Fruit fly (Drosophila melanogaster) whole organism, wandering third instar larva: ENCODE data around the gene NANS.

Source experiments
- Abd-B ChIP-seq: fragments of >200 bp; optimal IDR thresholded peaks from 2 replicates; lab custom pipeline; 2017; ENCODE audit warnings: missing biosample characterization, missing genetic modification characterization
- CG32264 ChIP-seq: fragments of 200-800 bp; sonication (Bioruptor generic); optimal IDR thresholded peaks from 2 replicates; lab custom pipeline; 2016; ENCODE audit warnings: missing biosample characterization, missing genetic modification characterization
- CG9705 ChIP-seq: fragments of 200-800 bp; sonication (Bioruptor generic); optimal IDR thresholded peaks from 2 replicates; lab custom pipeline; 2018; ENCODE audit warnings: missing biosample characterization, mild to moderate bottlenecking, missing genetic modification characterization
- CrebA ChIP-seq: fragments of 200-800 bp; sonication (Bioruptor generic); optimal IDR thresholded peaks from 2 replicates; lab custom pipeline; 2016; ENCODE audit warnings: missing biosample characterization, mild to moderate bottlenecking, missing genetic modification characterization, borderline replicate concordance
- Dfd ChIP-seq: fragments of >200 bp; optimal IDR thresholded peaks from 2 replicates; lab custom pipeline; 2017; ENCODE audit warnings: missing biosample characterization, missing genetic modification characterization
- Dif ChIP-seq: fragments of 200-275, 200-300 bp; sonication (Bioruptor generic); optimal IDR thresholded peaks from 2 replicates; lab custom pipeline; 2018; ENCODE audit warnings: missing biosample characterization, missing genetic modification characterization; ENCODE audit not compliant: partially characterized antibody
- GATAd ChIP-seq: sonication (Bioruptor generic); optimal IDR thresholded peaks from 2 replicates; lab custom pipeline; 2016; ENCODE audit warnings: missing biosample characterization, missing genetic modification characterization
- HLH106 ChIP-seq: fragments of 200-800 bp; optimal IDR thresholded peaks from 3 replicates; lab custom pipeline; 2019; ENCODE audit warnings: missing biosample characterization, mild to moderate bottlenecking, missing genetic modification characterization, moderate library complexity
- Hnf4 ChIP-seq: fragments of 200-800 bp; sonication (Bioruptor generic); optimal IDR thresholded peaks from 2 replicates; lab custom pipeline; 2016; ENCODE audit warnings: missing biosample characterization, mild to moderate bottlenecking, missing genetic modification characterization
- Hr78 ChIP-seq: fragments of >200 bp; optimal IDR thresholded peaks from 2 replicates; lab custom pipeline; 2017; ENCODE audit warnings: missing biosample characterization, missing genetic modification characterization
- Hr83 ChIP-seq: fragments of 200-300 bp; sonication (Bioruptor generic); optimal IDR thresholded peaks from 2 replicates; lab custom pipeline; 2016; ENCODE audit warnings: missing biosample characterization, mild to moderate bottlenecking, missing genetic modification characterization, moderate library complexity; ENCODE audit not compliant: poor library complexity, severe bottlenecking
- Jra ChIP-seq: sonication (Bioruptor generic); optimal IDR thresholded peaks from 2 replicates; lab custom pipeline; 2016; ENCODE audit warnings: missing biosample characterization, missing genetic modification characterization
- Mio ChIP-seq: sonication (Bioruptor generic); optimal IDR thresholded peaks from 2 replicates; lab custom pipeline; 2016; ENCODE audit warnings: missing biosample characterization, missing genetic modification characterization
- Myc ChIP-seq: fragments of >200 bp; optimal IDR thresholded peaks from 2 replicates; lab custom pipeline; 2017
- N ChIP-seq: fragments of >200 bp; optimal IDR thresholded peaks from 2 replicates; lab custom pipeline; 2018; ENCODE audit warnings: missing biosample characterization, missing external identifiers, missing genetic modification characterization
- OdsH ChIP-seq: fragments of 200-800 bp; sonication (Bioruptor generic); optimal IDR thresholded peaks from 2 replicates; lab custom pipeline; 2016; ENCODE audit warnings: missing biosample characterization, mild to moderate bottlenecking, missing genetic modification characterization
- Rel ChIP-seq, 2 experiments: fragments of 200-800 bp; sonication (Bioruptor generic) in 1 of 2; optimal IDR thresholded peaks; 2 replicates in 1 of 2; 3 replicates in 1 of 2; lab custom pipeline; 2016 to 2019; ENCODE audit warnings: mild to moderate bottlenecking in 2 of 2, missing biosample characterization in 2 of 2, missing genetic modification characterization in 2 of 2, moderate library complexity in 1 of 2
- Sp1 ChIP-seq: fragments of 200-800 bp; sonication (Bioruptor generic); optimal IDR thresholded peaks from 3 replicates; lab custom pipeline; 2019; ENCODE audit warnings: missing biosample characterization, mild to moderate bottlenecking, missing genetic modification characterization, moderate library complexity
- Vsx2 ChIP-seq: fragments of 200-300, 225-300 bp; sonication (Bioruptor generic); optimal IDR thresholded peaks from 2 replicates; lab custom pipeline; 2018; ENCODE audit warnings: missing biosample characterization, missing genetic modification characterization; ENCODE audit not compliant: partially characterized antibody
- br ChIP-seq: fragments of 200-800 bp; sonication (Bioruptor generic); optimal IDR thresholded peaks from 2 replicates; lab custom pipeline; 2016; ENCODE audit warnings: missing biosample characterization, missing genetic modification characterization
- brk ChIP-seq: fragments of 200-800 bp; sonication (Bioruptor generic); optimal IDR thresholded peaks from 2 replicates; lab custom pipeline; 2016; ENCODE audit warnings: missing biosample characterization, mild to moderate bottlenecking, missing genetic modification characterization
- dl ChIP-seq, 2 experiments: fragments of 175-275, 200-275 bp in 1 of 2; fragments of 200-275 bp in 1 of 2; sonication (Bioruptor generic); optimal IDR thresholded peaks; lab custom pipeline; 2018; ENCODE audit warnings: mild to moderate bottlenecking in 2 of 2, missing biosample characterization in 2 of 2, missing genetic modification characterization in 2 of 2, moderate library complexity in 2 of 2; ENCODE audit not compliant: partially characterized antibody in 2 of 2, insufficient read depth in 1 of 2
- dmrt93B ChIP-seq: fragments of 200-800 bp; sonication (Bioruptor generic); optimal IDR thresholded peaks from 2 replicates; lab custom pipeline; 2018; ENCODE audit warnings: missing biosample characterization, mild to moderate bottlenecking, missing genetic modification characterization
- dsf ChIP-seq: sonication (Bioruptor generic); optimal IDR thresholded peaks from 2 replicates; lab custom pipeline; 2016; ENCODE audit warnings: missing biosample characterization, missing genetic modification characterization, borderline replicate concordance
- ey ChIP-seq: fragments of 200-800 bp; sonication (Bioruptor generic); optimal IDR thresholded peaks from 2 replicates; lab custom pipeline; 2016; ENCODE audit warnings: missing biosample characterization, missing genetic modification characterization
- foxo ChIP-seq, 2 experiments: fragments of 200-800 bp; sonication (Bioruptor generic); optimal IDR thresholded peaks; 2 replicates in 1 of 2; 3 replicates in 1 of 2; lab custom pipeline; 2016 to 2017; ENCODE audit warnings: missing biosample characterization in 2 of 2, missing genetic modification characterization in 2 of 2
- fru ChIP-seq: fragments of 200-800 bp; sonication (Bioruptor generic); optimal IDR thresholded peaks from 3 replicates; lab custom pipeline; 2016; ENCODE audit warnings: missing biosample characterization, mild to moderate bottlenecking, missing genetic modification characterization
- h ChIP-seq: fragments of 200-800 bp; sonication (Bioruptor generic); optimal IDR thresholded peaks from 3 replicates; lab custom pipeline; 2016; ENCODE audit warnings: missing biosample characterization, mild to moderate bottlenecking, missing genetic modification characterization
- jim ChIP-seq: fragments of 175-275, 200-325 bp; sonication (Bioruptor generic); optimal IDR thresholded peaks from 2 replicates; lab custom pipeline; 2016; ENCODE audit warnings: missing biosample characterization, mild to moderate bottlenecking, missing genetic modification characterization
- lola ChIP-seq: fragments of >200 bp; optimal IDR thresholded peaks from 2 replicates; lab custom pipeline; 2017; ENCODE audit warnings: missing biosample characterization, missing genetic modification characterization
- pan ChIP-seq: fragments of >200 bp; optimal IDR thresholded peaks from 2 replicates; lab custom pipeline; 2017
- psq ChIP-seq: fragments of 200-800 bp; sonication (Bioruptor generic); optimal IDR thresholded peaks from 3 replicates; lab custom pipeline; 2017; ENCODE audit warnings: missing biosample characterization, mild to moderate bottlenecking, missing genetic modification characterization, moderate library complexity
- rgr ChIP-seq: fragments of 200-800 bp; sonication (Bioruptor generic); optimal IDR thresholded peaks from 3 replicates; lab custom pipeline; 2016; ENCODE audit warnings: missing biosample characterization, mild to moderate bottlenecking, missing genetic modification characterization
- sage ChIP-seq: fragments of 200-800 bp; sonication (Bioruptor generic); optimal IDR thresholded peaks from 2 replicates; lab custom pipeline; 2016; ENCODE audit warnings: missing biosample characterization, mild to moderate bottlenecking, missing genetic modification characterization
- sv ChIP-seq: fragments of 200-800 bp; sonication (Bioruptor generic); optimal IDR thresholded peaks from 3 replicates; lab custom pipeline; 2016; ENCODE audit warnings: missing biosample characterization, missing genetic modification characterization
- tai ChIP-seq: sonication (Bioruptor generic); optimal IDR thresholded peaks from 2 replicates; lab custom pipeline; 2016; ENCODE audit warnings: missing biosample characterization, missing genetic modification characterization
- usp ChIP-seq: fragments of >200 bp; optimal IDR thresholded peaks from 2 replicates; lab custom pipeline; 2017; ENCODE audit warnings: missing biosample characterization, missing genetic modification characterization
- woc ChIP-seq: sonication (Bioruptor generic); optimal IDR thresholded peaks from 2 replicates; lab custom pipeline; 2016; ENCODE audit warnings: missing biosample characterization, mild to moderate bottlenecking, missing genetic modification characterization

The NANS gene

DNA sequence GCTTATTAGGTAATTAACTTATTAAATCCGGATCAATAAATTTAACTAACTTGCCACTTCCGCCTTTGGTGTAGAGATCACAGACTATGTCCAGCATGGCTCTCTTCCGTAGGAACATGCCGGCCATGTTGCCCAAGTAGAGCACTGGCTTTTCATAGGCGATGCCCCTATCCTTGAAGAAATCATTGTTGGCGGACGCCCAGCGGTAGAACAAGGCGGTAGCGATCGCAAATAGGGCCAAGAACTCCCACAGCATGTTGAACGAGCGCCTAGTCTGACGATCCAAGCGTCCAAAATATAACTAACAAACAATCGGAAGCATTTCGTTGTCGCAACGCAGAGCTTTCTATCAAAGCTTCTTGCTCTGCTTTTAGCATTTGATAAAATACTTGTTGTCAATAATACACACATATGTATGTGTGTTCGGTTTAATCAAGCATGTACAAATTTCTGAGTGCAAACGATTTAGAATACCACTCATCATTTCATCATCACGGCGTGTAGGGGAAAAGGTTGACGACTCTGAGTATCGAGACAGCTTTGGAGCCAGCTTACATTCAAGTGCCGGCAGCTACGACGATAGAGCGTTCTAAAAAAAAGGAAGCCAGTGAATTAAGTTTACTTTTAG is 27.6 kb upstream of the NANS start, which contains the start of gene Cyp9f3:
Cyp9f3 (minus strand) TSS at position 310 of the 628 bp plus-strand sequence.
- TF ChIP-seq rgr (peak; percentile 9), Vsx2 (GFP tag; lab: Kevin White, UChicago) (peak; percentile 20), CrebA (GFP tag; lab: Kevin White, UChicago) (peak; percentile 32), dmrt93B (no peak)

DNA sequence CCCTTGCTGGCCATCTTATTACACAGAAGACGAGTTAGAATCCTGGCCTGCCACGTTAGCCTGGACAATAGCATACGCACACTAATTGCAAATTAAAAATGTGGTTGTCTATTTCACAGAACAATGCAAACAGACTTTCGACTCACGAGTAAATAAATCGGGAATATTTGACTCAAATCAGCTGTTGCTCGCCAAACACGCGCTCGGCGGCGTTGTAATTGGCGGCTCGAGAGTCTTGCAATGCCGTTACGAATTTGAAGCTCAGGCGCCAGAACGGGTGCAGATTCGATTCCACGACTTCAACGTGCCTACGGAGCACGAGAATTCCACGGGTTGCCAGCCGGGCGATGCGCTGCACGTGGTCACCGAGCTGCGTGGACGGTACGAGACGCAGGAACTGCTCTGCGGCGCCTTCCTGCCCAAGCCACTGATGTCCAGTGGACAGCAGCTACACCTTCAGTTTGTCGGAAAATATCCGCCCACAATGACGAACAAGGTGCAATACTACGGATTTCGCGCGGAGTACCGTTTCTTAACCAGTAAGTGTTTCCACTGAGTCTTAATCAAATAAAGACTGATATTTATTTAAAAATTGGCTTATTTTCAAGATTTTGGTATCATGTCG is 24.6 kb upstream of the NANS start, which contains the start of gene DNAlig3:
DNAlig3 (minus strand) TSS at position 168 of the 625 bp plus-strand sequence.
- TF ChIP-seq lola (GFP tag; lab: Kevin White, UChicago) (no peak), Rel (GFP tag; optimal IDR thresholded peaks at IDR 0.05; lab: Kevin White, UChicago) (no peak), Rel (tag; optimal IDR thresholded peaks at IDR 0.05; lab: Kevin White, UChicago) (peak; percentile 83)

DNA sequence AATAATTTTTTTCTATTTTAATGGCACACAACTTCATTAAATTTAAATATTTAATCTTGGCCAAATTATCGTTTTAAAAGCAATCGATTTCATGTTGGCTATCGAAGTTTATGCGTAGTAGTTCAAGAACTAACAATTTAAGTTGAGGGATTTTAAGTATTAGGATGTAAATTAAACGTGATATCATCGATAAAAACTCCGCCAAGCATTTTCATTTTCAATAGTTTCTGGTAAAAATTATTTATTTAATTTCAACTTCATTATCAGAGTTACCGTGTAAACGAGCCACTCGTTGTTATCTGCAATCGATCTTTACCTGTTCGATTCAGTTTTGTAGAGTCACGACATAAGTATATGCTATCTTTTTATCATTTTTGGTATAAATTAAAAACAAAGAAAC is 23.4 kb upstream of the NANS start:
- TF ChIP-seq Abd-B (GFP tag; lab: Kevin White, UChicago) (no peak), jim (GFP tag; lab: Kevin White, UChicago) (no peak), foxo (GFP tag; optimal IDR thresholded peaks at IDR 0.05; lab: Kevin White, UChicago) (peak; percentile 89 to 96), Sp1 (peak; percentile 99), brk (GFP tag; lab: Kevin White, UChicago) (peak; percentile 95), sage (GFP tag; lab: Kevin White, UChicago) (peak; percentile 99), CG32264 (GFP tag; lab: Kevin White, UChicago) (peak; percentile 94), tai (GFP tag; lab: Kevin White, UChicago) (no peak), HLH106 (tag; lab: Kevin White, UChicago) (peak; percentile 98), N (no peak), CG9705 (GFP tag; lab: Kevin White, UChicago) (peak; percentile 100), rgr (peak; percentile 97), CrebA (GFP tag; lab: Kevin White, UChicago) (no peak), Mio (GFP tag; lab: Kevin White, UChicago) (peak; percentile 59), Vsx2 (GFP tag; lab: Kevin White, UChicago) (no peak), br (peak; percentile 95), Myc (lab: Kevin White, UChicago) (no peak), Hnf4 (GFP tag; lab: Kevin White, UChicago) (peak; percentile 94), h (peak; percentile 99), ey (GFP tag; lab: Kevin White, UChicago) (peak; percentile 89), usp (no peak), GATAd (GFP tag; lab: Kevin White, UChicago) (peak; percentile 36), Jra (GFP tag; lab: Kevin White, UChicago) (peak; percentile 84), OdsH (GFP tag; lab: Kevin White, UChicago) (peak; percentile 95), pan (lab: Kevin White, UChicago) (no peak), woc (GFP tag; lab: Kevin White, UChicago) (peak; percentile 86), dsf (peak; percentile 88), Dif (no peak), Rel (GFP tag; optimal IDR thresholded peaks at IDR 0.05; lab: Kevin White, UChicago) (peak; percentile 90), Rel (tag; optimal IDR thresholded peaks at IDR 0.05; lab: Kevin White, UChicago) (peak; percentile 93), fru (peak; percentile 94), dmrt93B (peak; percentile 99), dl (GFP tag; optimal IDR thresholded peaks at IDR 0.05; lab: Kevin White, UChicago; ENCODE audit: insufficient read depth in 1 of 2, partially characterized antibody in 2 of 2) (no peak), psq (peak; percentile 84), Hr83 (GFP tag; lab: Kevin White, UChicago) (peak; percentile 92), Dfd (GFP tag; lab: Kevin White, UChicago) (no peak), Hr78 (no peak), lola (GFP tag; lab: Kevin White, UChicago) (no peak), sv (GFP tag; lab: Kevin White, UChicago) (peak; percentile 94)
